Worm (Caenorhabditis elegans) whole organism, late embryonic: ENCODE measurements around the gene pat-2.

Experiments
- ahr-1 ChIP-seq: sonication (generic microtip); optimal IDR thresholded peaks from 2 replicates; lab custom pipeline; 2016; ENCODE audit warnings: missing genetic modification characterization, missing compliant biosample characterization
- ama-1 ChIP-seq: fragments of 150-350 bp; optimal IDR thresholded peaks from 2 replicates; lab custom pipeline; 2014
- fkh-10 ChIP-seq: fragments of 150-350 bp; optimal IDR thresholded peaks from 2 replicates; lab custom pipeline; 2014; ENCODE audit warnings: missing biosample characterization, missing genetic modification reagents, missing genetic modification characterization
- rnt-1 ChIP-seq: sonication (generic microtip); optimal IDR thresholded peaks from 2 replicates; lab custom pipeline; 2016; ENCODE audit warnings: missing genetic modification characterization, missing compliant biosample characterization

ce11 chrIII:8845114-8845513 lies 26.4 kb downstream of the pat-2 start, which contains the start of gene F44E2.6:
- TF ChIP-seq ama-1 (lab: Kevin White, UChicago) (no peak), fkh-10 (GFP tag; lab: Kevin White, UChicago) (no peak), rnt-1 (no peak), ahr-1 (no peak)
